Fruit fly (Drosophila melanogaster): ENCODE measurements around the gene Ctps.
A peak's percentile ranks its signal among the peaks of the same experiment; 100 is the strongest.

Gene Ctps

dm6 chr3L:15072149-15072548, 25.6 kb upstream of the Ctps start (continued):
- no peak for TF ChIP-seq stc (GFP tag; IDR thresholded peaks at IDR 0.05)
- no peak for TF ChIP-seq CG32767 (GFP tag; IDR thresholded peaks at IDR 0.05)
- no peak for TF ChIP-seq Mes4 (GFP tag; optimal IDR thresholded peaks at IDR 0.05)
- no peak for TF ChIP-seq CG15696 (tag; optimal IDR thresholded peaks at IDR 0.05)
- no peak for TF ChIP-seq MESR4 (GFP tag; optimal IDR thresholded peaks at IDR 0.05)
- no peak for TF ChIP-seq bcd (GFP tag; optimal IDR thresholded peaks at IDR 0.05)
- TF ChIP-seq CG17829 (tag; optimal IDR thresholded peaks at IDR 0.05) = no peak
- no peak for TF ChIP-seq Nf-YA (GFP tag; IDR thresholded peaks at IDR 0.05)
- no peak for TF ChIP-seq Gug (GFP tag; IDR thresholded peaks at IDR 0.05)
- no peak for TF ChIP-seq CG11093 (GFP tag; IDR thresholded peaks at IDR 0.05)
- no peak for TF ChIP-seq fd102C (GFP tag; optimal IDR thresholded peaks at IDR 0.05)
- no peak for TF ChIP-seq CG8388 (GFP tag; optimal IDR thresholded peaks at IDR 0.05)
- TF ChIP-seq CG6791 (GFP tag; IDR thresholded peaks at IDR 0.05; ENCODE audit: partially characterized antibody) = peak; percentile 47; the same call in 1 of the 3 replicates
- no peak for TF ChIP-seq oc (tag; optimal IDR thresholded peaks at IDR 0.05)
- TF ChIP-seq unc-4 (GFP tag; IDR thresholded peaks at IDR 0.05; ENCODE audit: partially characterized antibody) = no peak
- no peak for TF ChIP-seq Sry-β (GFP tag; optimal IDR thresholded peaks at IDR 0.05)
- TF ChIP-seq ato (GFP tag; IDR thresholded peaks at IDR 0.05; ENCODE audit: partially characterized antibody) = 0 out of 2 replicates have a peak, but pooled peaks have one; percentile 46
- TF ChIP-seq CG3163 (GFP tag; optimal IDR thresholded peaks at IDR 0.05) = peak; percentile 74
- no peak for TF ChIP-seq CG12744 (GFP tag; optimal IDR thresholded peaks at IDR 0.05)
- no peak for TF ChIP-seq CG8290 (GFP tag; optimal IDR thresholded peaks at IDR 0.05)
- TF ChIP-seq CG8290 (tag; optimal IDR thresholded peaks at IDR 0.05) = no peak
- TF ChIP-seq Antp (GFP tag; optimal IDR thresholded peaks at IDR 0.05) = no peak
- TF ChIP-seq CG8765 (GFP tag; IDR thresholded peaks at IDR 0.05) = no peak
- no peak for TF ChIP-seq Nf-YB (GFP tag; optimal IDR thresholded peaks at IDR 0.05)
- TF ChIP-seq twi (tag; optimal IDR thresholded peaks at IDR 0.05) = no peak
- no peak for TF ChIP-seq CG1024 (GFP tag; IDR thresholded peaks at IDR 0.05)
- TF ChIP-seq ab (GFP tag; optimal IDR thresholded peaks at IDR 0.05) = no peak
- no peak for TF ChIP-seq CG18619 (GFP tag; optimal IDR thresholded peaks at IDR 0.05)
- TF ChIP-seq Ravus (GFP tag; IDR thresholded peaks at IDR 0.05) = no peak
- TF ChIP-seq unpg (GFP tag; optimal IDR thresholded peaks at IDR 0.05) = no peak
- no peak for TF ChIP-seq ERR (GFP tag; optimal IDR thresholded peaks at IDR 0.05)
- TF ChIP-seq az2 (GFP tag; optimal IDR thresholded peaks at IDR 0.05) = no peak
- no peak for TF ChIP-seq CG3726 (GFP tag; IDR thresholded peaks at IDR 0.05)
- peak; percentile 7 for TF ChIP-seq Sry-δ (GFP tag; optimal IDR thresholded peaks at IDR 0.05)
- no peak for TF ChIP-seq ap (GFP tag; IDR thresholded peaks at IDR 0.05)
- no peak for TF ChIP-seq CG3995 (GFP tag; optimal IDR thresholded peaks at IDR 0.05)
- no peak for TF ChIP-seq Chrac-16 (GFP tag; optimal IDR thresholded peaks at IDR 0.05)
- no peak for TF ChIP-seq Bdp1 (GFP tag; optimal IDR thresholded peaks at IDR 0.05)
- TF ChIP-seq onecut (GFP tag; IDR thresholded peaks at IDR 0.05) = no peak
- TF ChIP-seq pnt (GFP tag; optimal IDR thresholded peaks at IDR 0.05) = no peak
- TF ChIP-seq CG4820 (GFP tag; optimal IDR thresholded peaks at IDR 0.05) = no peak
- no peak for TF ChIP-seq CG17912 (GFP tag; optimal IDR thresholded peaks at IDR 0.05)
- TF ChIP-seq danr (GFP tag; IDR thresholded peaks at IDR 0.05) = no peak
- no peak for TF ChIP-seq CG17568 (GFP tag; optimal IDR thresholded peaks at IDR 0.05)
- no peak for TF ChIP-seq Dref (GFP tag; IDR thresholded peaks at IDR 0.05)
- no peak for TF ChIP-seq hb (GFP tag; IDR thresholded peaks at IDR 0.05; ENCODE audit: partially characterized antibody)
- TF ChIP-seq sens-2 (GFP tag; IDR thresholded peaks at IDR 0.05) = no peak
- TF ChIP-seq fu2 (GFP tag; optimal IDR thresholded peaks at IDR 0.05) = no peak
- no peak for TF ChIP-seq repo (GFP tag; optimal IDR thresholded peaks at IDR 0.05)
- TF ChIP-seq Xbp1 (GFP tag; optimal IDR thresholded peaks at IDR 0.05) = no peak
- TF ChIP-seq CG4617 (GFP tag; optimal IDR thresholded peaks at IDR 0.05; ENCODE audit: borderline replicate concordance) = no peak
- peak; percentile 20 for TF ChIP-seq CG1603 (tag; optimal IDR thresholded peaks at IDR 0.05)
- TF ChIP-seq ci (GFP tag; IDR thresholded peaks at IDR 0.05) = 0 out of 3 replicates have a peak, but pooled peaks have one; percentile 41

Measured in whole organism, embryonic.